Fruit fly (Drosophila melanogaster) whole organism, adult: ENCODE data around the gene Cpr72Eb.

Source experiments
- CG11617 ChIP-seq: fragments of 200-800 bp; sonication (Bioruptor generic); optimal IDR thresholded peaks from 2 replicates; lab custom pipeline; 2017; ENCODE audit warnings: mild to moderate bottlenecking, missing biosample characterization, missing genetic modification reagents, missing genetic modification characterization
- CG1620 ChIP-seq: fragments of 200-800 bp; sonication (Bioruptor generic); optimal IDR thresholded peaks from 2 replicates; lab custom pipeline; 2016; ENCODE audit warnings: missing biosample characterization, missing genetic modification characterization
- CG33017 ChIP-seq: fragments of 200-800 bp; sonication (Bioruptor generic); optimal IDR thresholded peaks from 2 replicates; lab custom pipeline; 2018; ENCODE audit warnings: missing biosample characterization, mild to moderate bottlenecking, missing genetic modification characterization, moderate library complexity
- CG5204 ChIP-seq: fragments of 200-800 bp; sonication (Bioruptor generic); optimal IDR thresholded peaks from 2 replicates; lab custom pipeline; 2016; ENCODE audit warnings: missing biosample characterization, missing genetic modification characterization
- CG7045 ChIP-seq: fragments of 200-800 bp; sonication (Bioruptor generic); optimal IDR thresholded peaks from 2 replicates; lab custom pipeline; 2017; ENCODE audit warnings: missing biosample characterization, mild to moderate bottlenecking, missing genetic modification characterization
- Crg-1 ChIP-seq: fragments of 200-800 bp; sonication (Bioruptor generic); optimal IDR thresholded peaks from 2 replicates; lab custom pipeline; 2016; ENCODE audit warnings: missing biosample characterization, missing genetic modification characterization
- cic ChIP-seq: fragments of 200-800 bp; sonication (Bioruptor generic); optimal IDR thresholded peaks from 2 replicates; lab custom pipeline; 2017; ENCODE audit warnings: missing biosample characterization, mild to moderate bottlenecking, missing genetic modification characterization, moderate library complexity
- toe ChIP-seq: fragments of 200-800 bp; sonication (Bioruptor generic); optimal IDR thresholded peaks from 2 replicates; lab custom pipeline; 2016; ENCODE audit warnings: missing biosample characterization, missing genetic modification characterization

DNA sequence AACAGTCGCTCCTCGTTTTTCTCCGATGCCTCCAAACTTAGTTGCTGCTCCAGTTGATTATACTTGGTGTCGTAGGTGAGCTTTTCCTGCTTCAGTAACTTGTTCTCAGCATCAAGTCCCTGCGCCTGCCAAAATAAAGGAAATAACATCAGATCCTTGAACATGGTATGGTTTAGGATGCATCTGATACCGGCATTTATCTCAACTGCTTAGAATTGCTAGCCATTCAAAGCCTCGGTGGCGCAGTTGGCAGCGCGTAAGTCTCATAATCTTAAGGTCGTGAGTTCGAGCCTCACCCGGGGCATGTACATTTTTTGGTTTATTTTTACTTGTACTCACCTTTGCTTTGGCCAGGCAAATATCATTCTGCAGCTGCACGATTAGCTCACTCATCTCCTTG is 15.0 kb upstream of the Cpr72Eb start:
- TF ChIP-seq Crg-1 (GFP tag; lab: Kevin White, UChicago) (no peak), CG5204 (GFP tag; lab: Kevin White, UChicago) (no peak), CG33017 (tag; lab: Kevin White, UChicago) (no peak), cic (GFP tag; lab: Kevin White, UChicago) (no peak), toe (GFP tag; lab: Kevin White, UChicago) (no peak), CG7045 (GFP tag; lab: Kevin White, UChicago) (no peak), CG11617 (GFP tag; lab: Kevin White, UChicago) (no peak), CG1620 (GFP tag; lab: Kevin White, UChicago) (no peak)
